Worm (Caenorhabditis elegans) whole organism, mixed stage, embryonic: ENCODE data around the gene ZK1248.19.
A peak's percentile ranks its signal among the peaks of the same experiment; 100 is the strongest.
"Not testable (repeated sequence)": the region's sequence is repeated elsewhere in the genome, so short reads cannot be mapped to it uniquely, and the experiment has no call there.

Experiments
- M03D4.4 ChIP-seq: sonication (generic microtip); optimal IDR thresholded peaks from 2 replicates; lab custom pipeline; 2017; ENCODE audit warnings: mild to moderate bottlenecking, missing genetic modification characterization, missing compliant biosample characterization
- bed-3 ChIP-seq: fragments of 200-800 bp; sonication (Bioruptor generic); optimal IDR thresholded peaks from 3 replicates; lab custom pipeline; 2018; ENCODE audit warnings: mild to moderate bottlenecking, missing genetic modification characterization, moderate library complexity, missing compliant biosample characterization
- blmp-1 ChIP-seq: fragments of 150-350 bp; optimal IDR thresholded peaks from 2 replicates; lab custom pipeline; 2014; ENCODE audit warnings: missing biosample characterization, missing genetic modification characterization
- ceh-39 ChIP-seq: fragments of 150-350 bp; optimal IDR thresholded peaks from 2 replicates; lab custom pipeline; 2014; ENCODE audit warnings: missing biosample characterization, missing genetic modification characterization
- ceh-43 ChIP-seq: fragments of 200-800 bp; sonication (Bioruptor generic); optimal IDR thresholded peaks from 2 replicates; lab custom pipeline; 2018; ENCODE audit warnings: mild to moderate bottlenecking, missing genetic modification characterization, moderate library complexity, missing compliant biosample characterization
- ceh-83 ChIP-seq: fragments of 200-800 bp; sonication (Bioruptor generic); optimal IDR thresholded peaks from 2 replicates; lab custom pipeline; 2018; ENCODE audit warnings: mild to moderate bottlenecking, missing genetic modification characterization, missing compliant biosample characterization
- ces-1 ChIP-seq: fragments of 150-350 bp; optimal IDR thresholded peaks from 2 replicates; lab custom pipeline; 2014; ENCODE audit warnings: missing biosample characterization, missing genetic modification reagents, missing genetic modification characterization
- cnd-1 ChIP-seq: fragments of 200-800 bp; sonication (Bioruptor generic); optimal IDR thresholded peaks from 2 replicates; lab custom pipeline; 2018; ENCODE audit warnings: mild to moderate bottlenecking, missing genetic modification characterization, missing compliant biosample characterization
- drap-1 ChIP-seq: fragments of 200-800 bp; sonication (Bioruptor generic); optimal IDR thresholded peaks from 3 replicates; lab custom pipeline; 2018; ENCODE audit warnings: mild to moderate bottlenecking, missing genetic modification characterization, missing compliant biosample characterization
- elt-1 ChIP-seq: sonication (generic microtip); optimal IDR thresholded peaks from 2 replicates; lab custom pipeline; 2017; ENCODE audit warnings: missing genetic modification characterization, mild to moderate bottlenecking, missing compliant biosample characterization, antibody characterized with exemption, moderate library complexity, borderline replicate concordance; ENCODE audit not compliant: insufficient read depth
- elt-3 ChIP-seq: fragments of 150-350 bp; optimal IDR thresholded peaks from 2 replicates; lab custom pipeline; 2014; ENCODE audit warnings: missing biosample characterization, missing genetic modification characterization
- flh-1 ChIP-seq: fragments of 200-800 bp; sonication (Bioruptor generic); optimal IDR thresholded peaks from 2 replicates; lab custom pipeline; 2018; ENCODE audit warnings: mild to moderate bottlenecking, missing genetic modification characterization, moderate library complexity, missing compliant biosample characterization
- ham-2 ChIP-seq: fragments of 200-800 bp; sonication (Bioruptor generic); optimal IDR thresholded peaks from 2 replicates; lab custom pipeline; 2018; ENCODE audit warnings: mild to moderate bottlenecking, missing genetic modification characterization, missing compliant biosample characterization
- hlh-1 ChIP-seq: fragments of 150-350 bp; optimal IDR thresholded peaks from 2 replicates; lab custom pipeline; 2014; ENCODE audit warnings: missing biosample characterization, missing genetic modification reagents, missing genetic modification characterization
- lin-13 ChIP-seq: fragments of 150-350 bp; optimal IDR thresholded peaks from 2 replicates; lab custom pipeline; 2014; ENCODE audit warnings: missing biosample characterization, missing genetic modification characterization
- lin-32 ChIP-seq: fragments of 200-800 bp; sonication (Bioruptor generic); optimal IDR thresholded peaks from 2 replicates; lab custom pipeline; 2018; ENCODE audit warnings: mild to moderate bottlenecking, missing genetic modification characterization, missing compliant biosample characterization
- lsy-2 ChIP-seq: fragments of 150-350 bp; optimal IDR thresholded peaks from 2 replicates; lab custom pipeline; 2014; ENCODE audit warnings: missing biosample characterization, missing genetic modification characterization
- mab-5 ChIP-seq: fragments of 150-350 bp; optimal IDR thresholded peaks from 2 replicates; lab custom pipeline; 2014; ENCODE audit warnings: missing biosample characterization, missing genetic modification characterization
- mep-1 ChIP-seq: fragments of 150-350 bp; optimal IDR thresholded peaks from 2 replicates; lab custom pipeline; 2017; ENCODE audit warnings: missing biosample characterization, missing genetic modification reagents, missing genetic modification characterization, inconsistent platforms
- mls-2 ChIP-seq: sonication (generic microtip); optimal IDR thresholded peaks from 2 replicates; lab custom pipeline; 2016; ENCODE audit warnings: mild to moderate bottlenecking, missing genetic modification characterization, moderate library complexity, missing compliant biosample characterization
- nhr-12 ChIP-seq: fragments of 150-350 bp; optimal IDR thresholded peaks from 2 replicates; lab custom pipeline; 2014; ENCODE audit warnings: missing biosample characterization, missing genetic modification characterization
- nhr-2 ChIP-seq: fragments of 150-350 bp; optimal IDR thresholded peaks from 2 replicates; lab custom pipeline; 2014; ENCODE audit warnings: missing biosample characterization, missing genetic modification characterization
- nhr-237 ChIP-seq: fragments of 150-350 bp; optimal IDR thresholded peaks from 2 replicates; lab custom pipeline; 2014; ENCODE audit warnings: missing biosample characterization, missing genetic modification characterization
- nhr-28 ChIP-seq: fragments of 150-350 bp; optimal IDR thresholded peaks from 2 replicates; lab custom pipeline; 2014; ENCODE audit warnings: missing biosample characterization, missing genetic modification characterization
- nhr-76 ChIP-seq: sonication (generic microtip); optimal IDR thresholded peaks from 2 replicates; lab custom pipeline; 2017; ENCODE audit warnings: missing biosample characterization, missing genetic modification characterization
- pha-4 ChIP-seq: fragments of 150-350 bp; optimal IDR thresholded peaks from 2 replicates; lab custom pipeline; 2018; ENCODE audit warnings: missing biosample characterization, missing genetic modification reagents, missing genetic modification characterization
- sem-2 ChIP-seq: fragments of 200-800 bp; sonication (Bioruptor generic); optimal IDR thresholded peaks from 2 replicates; lab custom pipeline; 2018; ENCODE audit warnings: mild to moderate bottlenecking, missing genetic modification characterization, missing compliant biosample characterization
- unc-120 ChIP-seq: sonication (generic microtip); optimal IDR thresholded peaks from 2 replicates; lab custom pipeline; 2017; ENCODE audit warnings: missing genetic modification characterization, missing compliant biosample characterization; ENCODE audit not compliant: poor library complexity, severe bottlenecking
- unc-39 ChIP-seq: fragments of 150-350 bp; optimal IDR thresholded peaks from 2 replicates; lab custom pipeline; 2014; ENCODE audit warnings: missing biosample characterization, missing genetic modification characterization
- unc-62 ChIP-seq: fragments of 150-350 bp; optimal IDR thresholded peaks from 2 replicates; lab custom pipeline; 2014; ENCODE audit warnings: missing biosample characterization, missing genetic modification reagents, missing genetic modification characterization
- zip-8 ChIP-seq: fragments of 150-350 bp; optimal IDR thresholded peaks from 2 replicates; lab custom pipeline; 2014; ENCODE audit warnings: missing biosample characterization, missing genetic modification characterization

The ZK1248.19 gene

ce11 chrII:5839227-5839626 is at the start of gene ZK1248.19:
ZK1248.19 (minus strand) TSS chrII:5839414.
- peak; percentile 16 for TF ChIP-seq hlh-1 (tag; lab: Kevin White, UChicago)
- TF ChIP-seq nhr-12 = no peak
- no peak for TF ChIP-seq M03D4.4 (tag; lab: Kevin White, UChicago)
- TF ChIP-seq ces-1 (GFP tag; lab: Kevin White, UChicago) = peak; percentile 41
- TF ChIP-seq elt-3 (tag; lab: Kevin White, UChicago) = no peak
- TF ChIP-seq nhr-237 = peak; percentile 7
- TF ChIP-seq mab-5 (tag; lab: Kevin White, UChicago) = no peak

ce11 chrII:5885966-5886621 is 46.9 kb upstream of the ZK1248.19 start:
- TF ChIP-seq pha-4 (tag; lab: Kevin White, UChicago) (no peak), nhr-237 (peak; percentile 30)
- TF ChIP-seq, all 35 proteins: peak for 1

ce11 chrII:5884252-5884651 is 45.0 kb upstream of the ZK1248.19 start, which contains the start of gene rfip-1:
rfip-1 (plus strand) TSS chrII:5884552.
- TF ChIP-seq unc-39 (tag; lab: Kevin White, UChicago) (no peak), cnd-1 (tag; lab: Kevin White, UChicago) (no peak), elt-1 (tag; lab: Kevin White, UChicago) (no peak), unc-120 (no peak), zip-8 (tag; lab: Kevin White, UChicago) (no peak), bed-3 (no peak), lsy-2 (no peak), ham-2 (no peak), ceh-83 (GFP tag; lab: Kevin White, UChicago) (no peak), mls-2 (tag; lab: Kevin White, UChicago) (no peak), mep-1 (no peak), blmp-1 (tag; lab: Kevin White, UChicago) (no peak), nhr-28 (tag; lab: Kevin White, UChicago) (no peak), nhr-2 (tag; lab: Kevin White, UChicago) (no peak), flh-1 (GFP tag; lab: Kevin White, UChicago) (no peak), ceh-43 (GFP tag; lab: Kevin White, UChicago) (no peak), ces-1 (GFP tag; lab: Kevin White, UChicago) (no peak), unc-62 (GFP tag; lab: Kevin White, UChicago) (no peak), lin-32 (GFP tag; lab: Kevin White, UChicago) (no peak), M03D4.4 (tag; lab: Kevin White, UChicago) (no peak)

ce11 chrII:5880677-5881076 is 41.5 kb upstream of the ZK1248.19 start:
- TF ChIP-seq ceh-39 = no peak
- TF ChIP-seq mls-2 (tag; lab: Kevin White, UChicago) = peak; percentile 23
- TF ChIP-seq, all 35 proteins: peak for 1

- not testable (repeated sequence) for TF ChIP-seq mab-5 (tag; lab: Kevin White, UChicago); unc-120; lin-13 (tag; lab: Kevin White, UChicago)
These were observed 37.3 kb upstream of the ZK1248.19 start, which contains the start of gene F55C12.2 for ce11 chrII:5876511-5876910. F55C12.2 (plus strand) TSS chrII:5876811.

ce11 chrII:5876053-5876452 is 36.8 kb upstream of the ZK1248.19 start, which contains the start of gene F55C12.6:
F55C12.6 (minus strand) TSS chrII:5876153.
- TF ChIP-seq nhr-76 (tag; lab: Kevin White, UChicago) = no peak
- no peak for TF ChIP-seq lin-13 (tag; lab: Kevin White, UChicago)
- no peak for TF ChIP-seq ceh-39
- no peak for TF ChIP-seq ceh-83 (GFP tag; lab: Kevin White, UChicago)
- no peak for TF ChIP-seq pha-4 (tag; lab: Kevin White, UChicago)
- TF ChIP-seq mep-1 = no peak
- TF ChIP-seq nhr-12 = no peak
- TF ChIP-seq drap-1 (GFP tag; lab: Kevin White, UChicago) = no peak
- no peak for TF ChIP-seq hlh-1 (tag; lab: Kevin White, UChicago)
- TF ChIP-seq zip-8 (tag; lab: Kevin White, UChicago) = no peak
- no peak for TF ChIP-seq lsy-2
- TF ChIP-seq sem-2 (GFP tag; lab: Kevin White, UChicago) = no peak
- TF ChIP-seq unc-62 (GFP tag; lab: Kevin White, UChicago) = no peak
